Fruit fly (Drosophila melanogaster) whole organism, embryonic: ENCODE data around the gene CG3726.

Experiments used
- BtbVII ChIP-seq: fragments of 200-800 bp; sonication (Bioruptor generic); optimal IDR thresholded peaks from 3 replicates; lab custom pipeline; 2017; ENCODE audit warnings: missing biosample characterization, mild to moderate bottlenecking, missing genetic modification characterization
- CG10979 ChIP-seq: fragments of 200-800 bp; sonication (Bioruptor generic); optimal IDR thresholded peaks from 2 replicates; lab custom pipeline; 2018; ENCODE audit warnings: missing biosample characterization, mild to moderate bottlenecking, missing genetic modification characterization, moderate library complexity
- Oaz ChIP-seq: fragments of 200-800 bp; sonication (Bioruptor generic); IDR thresholded peaks from 2 replicates; pipeline ENCODE4 v1.3.6; 2022; ENCODE audit warnings: missing biosample characterization, missing genetic modification characterization
- Sin3A ChIP-seq: fragments of >200 bp; optimal IDR thresholded peaks from 2 replicates; lab custom pipeline; 2018
- bab2 ChIP-seq: fragments of 200-800 bp; sonication (Bioruptor generic); optimal IDR thresholded peaks from 2 replicates; lab custom pipeline; 2016; ENCODE audit warnings: missing biosample characterization, missing genetic modification characterization
- lola ChIP-seq, 3 experiments: fragments of >200 bp in 2 of 3; fragments of 200-800 bp in 1 of 3; sonication (Bioruptor generic) in 1 of 3; optimal IDR thresholded peaks; 2 replicates each; lab custom pipeline; 2017 to 2019; ENCODE audit warnings: missing biosample characterization in 3 of 3, missing genetic modification characterization in 3 of 3, mild to moderate bottlenecking in 1 of 3, moderate library complexity in 1 of 3
- pan ChIP-seq, 4 experiments: fragments of >200 bp in 3 of 4; fragments of 200-800 bp in 1 of 4; sonication (Bioruptor generic) in 1 of 4; optimal IDR thresholded peaks in 3 of 4; IDR thresholded peaks in 1 of 4; 2 replicates each; pipeline versions ENCODE4 v1.3.6 to Lab custom; 2017 to 2022; ENCODE audit warnings: missing biosample characterization in 2 of 4, missing genetic modification characterization in 2 of 4, mixed read lengths in 1 of 4
- usp ChIP-seq: fragments of >200 bp; optimal IDR thresholded peaks from 2 replicates; lab custom pipeline; 2017; ENCODE audit warnings: missing biosample characterization, missing genetic modification characterization

dm6 chrX:5888260-5888659 is 28.6 kb upstream of the CG3726 start:
- TF ChIP-seq Oaz (no peak), CG10979 (no peak), usp (GFP tag; lab: Kevin White, UChicago) (no peak), bab2 (GFP tag; lab: Kevin White, UChicago) (no peak), lola (GFP tag; optimal IDR thresholded peaks at IDR 0.05; lab: Kevin White, UChicago) (no peak), pan (optimal IDR thresholded peaks at IDR 0.05; lab: Kevin White, UChicago) (no peak), pan (GFP tag; optimal IDR thresholded peaks at IDR 0.05 in 1 of 2, IDR thresholded peaks at IDR 0.05 in 1 of 2) (no peak), BtbVII (GFP tag; lab: Kevin White, UChicago) (no peak), Sin3A (lab: Kevin White, UChicago) (no peak)
